Worm (Caenorhabditis elegans): ENCODE measurements around the gene cash-1.

DNA sequence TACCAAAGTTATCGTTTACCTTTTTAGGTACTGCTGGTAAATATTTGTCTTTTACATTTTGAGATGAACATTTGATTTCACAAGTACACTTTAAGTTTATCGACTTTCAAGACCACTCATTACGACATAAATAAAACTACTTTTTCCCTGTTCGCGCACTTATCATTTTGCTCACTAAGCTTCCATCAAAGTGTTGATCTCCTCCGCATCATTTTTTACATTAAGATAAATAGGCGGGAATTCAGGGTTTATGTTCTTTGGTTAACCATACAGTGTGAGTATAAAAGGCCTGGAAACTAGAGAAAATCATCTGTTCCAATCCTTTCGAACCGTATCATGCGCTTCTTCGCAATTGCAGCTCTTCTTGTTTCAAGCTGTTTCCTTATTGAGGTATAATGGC is 20.1 kb downstream of the cash-1 start, which contains the start of gene pqn-2:
- no peak for TF ChIP-seq ztf-11 (tag; optimal IDR thresholded peaks at IDR 0.05)
- no peak for TF ChIP-seq pag-3 (tag; optimal IDR thresholded peaks at IDR 0.05; ENCODE audit: borderline replicate concordance, insufficient read depth)
- TF ChIP-seq xbp-1 (tag; optimal IDR thresholded peaks at IDR 0.05) = no peak

Data from whole organism, L1 larva.